Worm (Caenorhabditis elegans) whole organism, L1 larva: ENCODE results near the gene efn-4.

ENCODE experiments used
- aha-1 ChIP-seq: fragments of 150-350 bp; optimal IDR thresholded peaks from 2 replicates; lab custom pipeline; 2014; ENCODE audit warnings: missing biosample characterization, missing genetic modification characterization
- ama-1 ChIP-seq: fragments of 150-350 bp; optimal IDR thresholded peaks from 2 replicates; lab custom pipeline; 2014
- ceh-82 ChIP-seq, 3 experiments: fragments of 150-350 bp in 1 of 3; sonication (generic microtip) in 2 of 3; optimal IDR thresholded peaks; 2 replicates each; lab custom pipeline; 2014 to 2017; ENCODE audit warnings: missing biosample characterization in 3 of 3, missing genetic modification characterization in 3 of 3
- ceh-90 ChIP-seq: sonication (generic microtip); optimal IDR thresholded peaks from 2 replicates; lab custom pipeline; 2016; ENCODE audit warnings: missing genetic modification characterization, missing compliant biosample characterization
- ces-1 ChIP-seq: fragments of 150-350 bp; optimal IDR thresholded peaks from 2 replicates; lab custom pipeline; 2014; ENCODE audit warnings: missing biosample characterization, missing genetic modification reagents, missing genetic modification characterization
- dpl-1 ChIP-seq, 3 experiments: fragments of 150-350 bp in 2 of 3; sonication (generic microtip) in 1 of 3; optimal IDR thresholded peaks; 2 replicates each; lab custom pipeline; 2014 to 2017; ENCODE audit warnings: missing biosample characterization in 3 of 3, missing genetic modification characterization in 3 of 3, missing genetic modification reagents in 3 of 3
- efl-1 ChIP-seq, 4 experiments: fragments of 150-350 bp; optimal IDR thresholded peaks in 3 of 4; peaks in 1 of 4; 1 replicate in 1 of 4; 2 replicates in 3 of 4; lab custom pipeline; 2014; ENCODE audit warnings: missing biosample characterization in 2 of 4, missing genetic modification characterization in 2 of 4, missing genetic modification reagents in 2 of 4
- efl-3 ChIP-seq: fragments of 200-800 bp; sonication (Bioruptor generic); optimal IDR thresholded peaks from 2 replicates; lab custom pipeline; 2018; ENCODE audit warnings: mild to moderate bottlenecking, missing genetic modification characterization, missing compliant biosample characterization
- egl-27 ChIP-seq, 2 experiments: fragments of 150-350 bp in 1 of 2; sonication (generic microtip); optimal IDR thresholded peaks; 3 replicates each; lab custom pipeline; 2017 to 2018; ENCODE audit warnings: missing biosample characterization in 2 of 2, missing genetic modification characterization in 2 of 2, missing genetic modification reagents in 2 of 2
- elt-2 ChIP-seq: sonication (generic microtip); optimal IDR thresholded peaks from 2 replicates; lab custom pipeline; 2016; ENCODE audit warnings: missing genetic modification characterization, mild to moderate bottlenecking, inconsistent platforms, missing compliant biosample characterization, missing genetic modification reagents
- elt-3 ChIP-seq, 6 experiments: fragments of 150-350 bp in 1 of 6; sonication (generic microtip); optimal IDR thresholded peaks; 2 replicates each; lab custom pipeline; 2017 to 2018; ENCODE audit warnings: missing biosample characterization in 6 of 6, missing genetic modification characterization in 6 of 6, inconsistent platforms in 1 of 6
- fkh-10 ChIP-seq: sonication (generic microtip); optimal IDR thresholded peaks from 2 replicates; lab custom pipeline; 2017; ENCODE audit warnings: missing biosample characterization, missing genetic modification reagents, missing genetic modification characterization
- lin-13 ChIP-seq: fragments of 150-350 bp; optimal IDR thresholded peaks from 2 replicates; lab custom pipeline; 2014; ENCODE audit warnings: missing biosample characterization, missing genetic modification reagents, missing genetic modification characterization
- lin-14 ChIP-seq: fragments of 200-800 bp; sonication (Bioruptor generic); optimal IDR thresholded peaks from 2 replicates; lab custom pipeline; 2018; ENCODE audit warnings: mild to moderate bottlenecking, missing genetic modification characterization, moderate library complexity, missing compliant biosample characterization
- lir-3 ChIP-seq: sonication (generic microtip); optimal IDR thresholded peaks from 2 replicates; lab custom pipeline; 2016; ENCODE audit warnings: mild to moderate bottlenecking, missing genetic modification characterization, moderate library complexity, missing compliant biosample characterization; ENCODE audit not compliant: poor library complexity
- nhr-19 ChIP-seq: fragments of 200-800 bp; sonication (Bioruptor generic); conservative IDR thresholded peaks from 2 replicates; pipeline ENCODE4 v1.3.6; 2022; ENCODE audit warnings: missing genetic modification characterization, missing compliant biosample characterization
- nhr-20 ChIP-seq: sonication (generic microtip); optimal IDR thresholded peaks from 2 replicates; lab custom pipeline; 2016; ENCODE audit warnings: mild to moderate bottlenecking, missing genetic modification characterization, missing compliant biosample characterization
- nhr-237 ChIP-seq: fragments of 150-350 bp; optimal IDR thresholded peaks from 2 replicates; lab custom pipeline; 2014; ENCODE audit warnings: missing biosample characterization, missing genetic modification characterization
- nhr-28 ChIP-seq: fragments of 150-350 bp; optimal IDR thresholded peaks from 2 replicates; lab custom pipeline; 2014; ENCODE audit warnings: missing biosample characterization, missing genetic modification characterization
- nhr-77 ChIP-seq: fragments of 150-350 bp; optimal IDR thresholded peaks from 2 replicates; lab custom pipeline; 2014; ENCODE audit warnings: missing biosample characterization, missing genetic modification characterization
- nhr-85 ChIP-seq: sonication (generic microtip); peaks from one replicate; lab custom pipeline; 2016; ENCODE audit warnings: missing genetic modification characterization, inconsistent platforms, missing compliant biosample characterization
- snu-23 ChIP-seq: sonication (generic microtip); optimal IDR thresholded peaks from 2 replicates; lab custom pipeline; 2016; ENCODE audit warnings: missing genetic modification characterization, missing compliant biosample characterization
- sptf-1 ChIP-seq: fragments of 150-350 bp; optimal IDR thresholded peaks from 2 replicates; lab custom pipeline; 2014; ENCODE audit warnings: missing biosample characterization, missing genetic modification characterization
- tbx-2 ChIP-seq: sonication (generic microtip); optimal IDR thresholded peaks from 2 replicates; lab custom pipeline; 2016; ENCODE audit warnings: missing genetic modification characterization, missing compliant biosample characterization
- tlp-1 ChIP-seq: fragments of 150-350 bp; optimal IDR thresholded peaks from 2 replicates; lab custom pipeline; 2014; ENCODE audit warnings: missing biosample characterization, missing genetic modification characterization
- unc-130 ChIP-seq: fragments of 150-350 bp; optimal IDR thresholded peaks from 2 replicates; lab custom pipeline; 2017; ENCODE audit warnings: missing biosample characterization, missing genetic modification characterization, inconsistent platforms
- unc-86 ChIP-seq: sonication (generic microtip); optimal IDR thresholded peaks from 2 replicates; lab custom pipeline; 2016; ENCODE audit warnings: missing genetic modification characterization, missing compliant biosample characterization
- unc-98 ChIP-seq: fragments of 200-800 bp; sonication (Bioruptor generic); IDR thresholded peaks from 2 replicates; pipeline ENCODE4 v1.3.6; 2022; ENCODE audit warnings: missing genetic modification characterization, missing compliant biosample characterization
- zag-1 ChIP-seq: fragments of 150-350 bp; optimal IDR thresholded peaks from 2 replicates; lab custom pipeline; 2014; ENCODE audit warnings: missing biosample characterization, missing genetic modification characterization
- zip-4 ChIP-seq: fragments of 200-800 bp; sonication (Bioruptor generic); optimal IDR thresholded peaks from 2 replicates; lab custom pipeline; 2018; ENCODE audit warnings: mild to moderate bottlenecking, missing genetic modification characterization, moderate library complexity, missing compliant biosample characterization
- ztf-11 ChIP-seq, 2 experiments: sonication (generic microtip); optimal IDR thresholded peaks; 2 replicates each; lab custom pipeline; 2016 to 2017; ENCODE audit warnings: missing genetic modification characterization in 2 of 2, missing biosample characterization in 1 of 2, missing compliant biosample characterization in 1 of 2

The efn-4 gene

DNA sequence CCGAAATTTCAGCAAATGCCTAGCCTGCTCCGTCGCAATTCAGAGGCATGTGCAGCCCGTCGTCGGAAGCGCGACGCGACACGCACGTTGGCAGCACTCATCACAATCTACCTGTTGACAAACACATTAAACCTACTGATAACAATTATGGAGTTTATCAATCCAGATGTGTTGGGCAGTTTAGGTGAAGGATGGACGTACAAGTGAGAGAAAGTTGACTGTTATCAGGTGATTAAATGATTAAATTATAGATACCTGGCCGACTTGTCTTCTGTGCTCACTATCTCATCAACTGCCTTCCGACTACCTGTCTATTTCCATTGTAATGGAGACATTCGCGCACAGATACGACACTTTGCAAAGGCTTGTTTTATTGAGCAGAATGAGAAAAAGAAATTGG, 7.1 kb upstream of the efn-4 start:
- TF ChIP-seq elt-2, result peak; percentile 88
- no peak for TF ChIP-seq efl-3 (GFP tag; lab: Kevin White, UChicago)

- TF ChIP-seq lin-13 (GFP tag; lab: Kevin White, UChicago), result no peak
- no peak for TF ChIP-seq nhr-19 (GFP tag; lab: Robert Waterston, UW)
- TF ChIP-seq nhr-28 (tag; lab: Kevin White, UChicago), result no peak
- TF ChIP-seq nhr-85 (tag; lab: Kevin White, UChicago), result no peak
These were observed 5.0 kb upstream of the efn-4 start for ce11 chrIV:554005-554404.

DNA sequence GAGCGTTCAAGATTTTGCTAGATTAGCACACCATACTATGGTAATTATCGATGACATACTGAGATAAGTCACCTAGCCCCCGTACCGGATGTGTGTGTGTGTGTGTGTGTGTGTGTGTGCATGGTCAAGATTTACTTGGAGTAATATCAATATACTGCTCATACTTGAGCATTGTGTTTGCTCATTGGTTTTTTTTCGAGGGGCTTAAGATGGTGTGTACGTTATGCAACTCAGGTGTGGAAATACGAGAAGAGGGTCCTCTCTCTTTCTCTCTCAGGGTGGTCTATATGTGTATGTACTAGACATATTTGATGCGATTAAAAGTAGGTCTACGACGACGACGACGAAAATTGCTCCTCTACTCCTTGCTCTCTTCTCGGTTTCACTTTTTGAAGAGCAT, 1.3 kb downstream of the efn-4 start:
- TF ChIP-seq nhr-85 (tag; lab: Kevin White, UChicago) (peak; percentile 7), tbx-2 (tag; lab: Kevin White, UChicago) (no peak)

- TF ChIP-seq snu-23 (GFP tag; lab: Kevin White, UChicago) (no peak), ces-1 (GFP tag; lab: Kevin White, UChicago) (no peak), unc-130 (tag; lab: Kevin White, UChicago) (no peak), ztf-11 (tag; optimal IDR thresholded peaks at IDR 0.05; lab: Kevin White, UChicago) (no peak), elt-3 (tag; optimal IDR thresholded peaks at IDR 0.05; lab: Kevin White, UChicago) (no peak), lir-3 (no peak), elt-2 (no peak), unc-86 (tag; lab: Kevin White, UChicago) (no peak), nhr-20 (no peak), ceh-90 (no peak), nhr-85 (tag; lab: Kevin White, UChicago) (no peak), aha-1 (no peak), egl-27 (tag; optimal IDR thresholded peaks at IDR 0.05; lab: Kevin White, UChicago) (no peak), unc-98 (no peak), zag-1 (tag; lab: Kevin White, UChicago) (no peak)
These were observed 1.7 kb downstream of the efn-4 start for ce11 chrIV:560780-561179.

- TF ChIP-seq ama-1 (no peak), fkh-10 (peak; percentile 24), lin-14 (peak; percentile 60), ceh-82 (tag; optimal IDR thresholded peaks at IDR 0.05; lab: Kevin White, UChicago) (peak in 1 of 3 experiments; percentile 16)
These were observed 4.4 kb downstream of the efn-4 start for ce11 chrIV:563417-563816.

DNA sequence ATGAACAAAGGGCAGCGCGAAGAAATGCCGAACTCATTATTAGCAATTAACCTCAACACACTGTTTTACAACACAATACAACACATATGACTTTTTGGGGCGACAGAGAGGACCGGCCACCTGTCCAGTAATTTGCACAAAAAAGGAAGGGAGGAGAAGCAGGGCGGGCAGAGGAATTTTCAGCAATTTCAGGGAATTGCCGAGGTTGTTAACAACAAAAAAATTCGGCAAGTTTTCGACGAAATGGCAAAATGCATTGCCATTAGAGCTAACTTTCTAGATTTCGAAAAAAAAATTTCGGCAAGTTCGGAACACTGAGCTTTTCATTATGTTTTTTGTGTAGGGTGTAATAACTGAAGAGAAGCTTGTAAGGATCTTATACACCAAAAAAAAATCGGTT, 5.0 kb downstream of the efn-4 start:
- TF ChIP-seq nhr-20 (no peak), efl-1 (optimal IDR thresholded peaks at IDR 0.05; lab: Kevin White, UChicago) (no peak), efl-1 (GFP tag; optimal IDR thresholded peaks at IDR 0.05 in 1 of 2; lab: Kevin White, UChicago) (peak in 1 of 2 experiments; percentile 35)

- TF ChIP-seq tlp-1 (tag; lab: Kevin White, UChicago) (no peak), lir-3 (no peak), nhr-237 (tag; lab: Kevin White, UChicago) (no peak), nhr-77 (tag; lab: Kevin White, UChicago) (no peak), dpl-1 (GFP tag; optimal IDR thresholded peaks at IDR 0.05; lab: Kevin White, UChicago) (no peak), zip-4 (no peak), sptf-1 (tag; lab: Kevin White, UChicago) (no peak)
These were observed 11.8 kb downstream of the efn-4 start, which contains the start of gene F56A11.5 for ce11 chrIV:570799-571300. F56A11.5 (minus strand) TSS chrIV:570849.
